Worm (Caenorhabditis elegans): ENCODE measurements around the gene R02D3.8.

DNA sequence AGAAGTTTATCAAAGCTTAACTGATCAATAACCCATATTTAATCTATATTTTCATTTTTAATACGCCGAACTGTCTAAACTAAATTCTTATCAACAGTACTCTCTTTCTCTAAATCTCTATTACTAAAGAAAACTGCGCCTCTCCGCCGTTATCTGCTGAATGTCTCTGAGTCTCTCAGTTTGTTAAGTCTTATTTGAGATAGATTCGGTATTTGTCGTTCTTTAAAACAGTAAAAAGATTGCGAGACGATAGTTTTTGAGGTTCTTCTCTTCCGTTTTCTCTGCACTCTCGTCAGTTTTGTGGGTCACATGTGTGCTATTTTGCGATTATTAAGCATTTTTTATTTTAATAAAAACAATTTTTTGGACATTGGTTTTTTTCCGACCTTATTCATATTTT, 17.2 kb upstream of the R02D3.8 start, which contains the start of gene sma-10:
- TF ChIP-seq W03F9.2 (tag; optimal IDR thresholded peaks at IDR 0.05) (no peak), him-1 (tag; optimal IDR thresholded peaks at IDR 0.05) (no peak), dao-5 (tag; optimal IDR thresholded peaks at IDR 0.05) (no peak)
